Worm (Caenorhabditis elegans) whole organism, L4 larva: ENCODE results near the gene rhi-1.

Experiments
- ceh-82 ChIP-seq: sonication (generic microtip); optimal IDR thresholded peaks from 2 replicates; lab custom pipeline; 2017; ENCODE audit warnings: missing biosample characterization, missing genetic modification characterization
- egl-27 ChIP-seq: sonication (generic microtip); optimal IDR thresholded peaks from 3 replicates; lab custom pipeline; 2017; ENCODE audit warnings: missing biosample characterization, missing genetic modification reagents, missing genetic modification characterization
- hlh-30 ChIP-seq: sonication (generic microtip); optimal IDR thresholded peaks from 2 replicates; lab custom pipeline; 2017; ENCODE audit warnings: antibody characterized with exemption, mild to moderate bottlenecking, missing genetic modification characterization, missing compliant biosample characterization; ENCODE audit not compliant: insufficient read depth
- lin-29 ChIP-seq: fragments of 200-800 bp; sonication (Bioruptor generic); IDR thresholded peaks from 2 replicates; pipeline ENCODE4 v1.3.6; 2022; ENCODE audit warnings: missing genetic modification reagents, missing genetic modification characterization, missing compliant biosample characterization
- nhr-10 ChIP-seq: fragments of 150-350 bp; optimal IDR thresholded peaks from 2 replicates; lab custom pipeline; 2014; ENCODE audit warnings: missing biosample characterization, missing genetic modification characterization
- nhr-11 ChIP-seq: fragments of 150-350 bp; optimal IDR thresholded peaks from 2 replicates; lab custom pipeline; 2014; ENCODE audit warnings: missing biosample characterization, missing genetic modification characterization
- pqm-1 ChIP-seq: sonication (generic microtip); optimal IDR thresholded peaks from 2 replicates; lab custom pipeline; 2017; ENCODE audit warnings: missing biosample characterization, missing genetic modification characterization
- snpc-1.2 ChIP-seq: fragments of 200-800 bp; sonication (Bioruptor generic); IDR thresholded peaks from 2 replicates; pipeline ENCODE4 v1.3.6; 2022; ENCODE audit warnings: missing genetic modification reagents, missing genetic modification characterization, missing compliant biosample characterization
- unc-39 ChIP-seq: sonication (generic microtip); optimal IDR thresholded peaks from 2 replicates; lab custom pipeline; 2017; ENCODE audit warnings: missing biosample characterization, missing genetic modification characterization
- zag-1 ChIP-seq: fragments of 150-350 bp; optimal IDR thresholded peaks from 2 replicates; lab custom pipeline; 2014; ENCODE audit warnings: missing biosample characterization, missing genetic modification characterization

DNA sequence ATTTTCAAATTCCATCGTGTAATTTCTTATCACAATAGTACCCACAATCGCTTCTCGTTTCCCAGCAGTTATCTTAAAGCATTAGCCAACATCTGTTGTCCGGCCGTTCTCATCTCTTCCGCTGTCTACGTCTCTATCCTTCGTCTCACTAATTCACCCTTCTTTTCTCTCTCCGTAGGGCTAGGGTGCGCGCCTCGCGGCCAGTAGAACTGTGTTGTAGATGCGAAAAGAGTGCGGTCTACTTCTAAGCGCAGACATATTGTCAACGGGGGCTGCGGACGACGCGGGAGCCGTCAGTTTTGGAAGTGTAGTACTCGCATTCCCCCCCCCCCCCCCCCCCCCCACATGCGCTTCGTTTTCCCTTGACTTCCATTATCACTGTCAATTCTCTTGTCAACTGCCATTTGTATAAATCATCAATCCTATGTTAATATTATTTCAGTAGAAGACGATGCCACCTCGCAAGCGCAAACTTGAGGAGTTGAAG is 5.4 kb downstream of the rhi-1 start, which contains the start of gene spr-3:
- TF ChIP-seq hlh-30 (tag; lab: Kevin White, UChicago): no peak
- no peak for TF ChIP-seq nhr-11 (tag; lab: Kevin White, UChicago)
- no peak for TF ChIP-seq pqm-1 (tag; lab: Kevin White, UChicago)
- no peak for TF ChIP-seq snpc-1.2
- no peak for TF ChIP-seq egl-27
- no peak for TF ChIP-seq unc-39
- no peak for TF ChIP-seq nhr-10
- TF ChIP-seq lin-29 (GFP tag; lab: Robert Waterston, UW): no peak
- TF ChIP-seq zag-1 (tag; lab: Kevin White, UChicago): no peak
- no peak for TF ChIP-seq ceh-82
